Worm (Caenorhabditis elegans): Measurements from ENCODE around the gene slrp-1.

slrp-1 gene

ce11 chrV:13591504-13592174 is 26.0 kb downstream of the slrp-1 start, which contains the start of gene tbcb-1:
tbcb-1 (plus strand) TSS chrV:13592124.
- TF ChIP-seq lin-38 (GFP tag; IDR thresholded peaks at IDR 0.05) (peak; percentile 93), daf-16 (GFP tag; optimal IDR thresholded peaks at IDR 0.05) (no peak), daf-16 (tag; optimal IDR thresholded peaks at IDR 0.05) (no peak), unc-39 (tag; optimal IDR thresholded peaks at IDR 0.05) (no peak), nhr-48 (tag; optimal IDR thresholded peaks at IDR 0.05) (no peak), ces-1 (GFP tag; optimal IDR thresholded peaks at IDR 0.05) (no peak), madf-5 (GFP tag; IDR thresholded peaks at IDR 0.05) (no peak), snpc-4 (tag; optimal IDR thresholded peaks at IDR 0.05) (no peak), nhr-41 (GFP tag; IDR thresholded peaks at IDR 0.05) (no peak), ceh-32 (tag; optimal IDR thresholded peaks at IDR 0.05; ENCODE audit: poor library complexity) (no peak), mes-2 (tag; optimal IDR thresholded peaks at IDR 0.05; ENCODE audit: poor library complexity, severe bottlenecking) (peak; percentile 82), sdz-12 (GFP tag; optimal IDR thresholded peaks at IDR 0.05) (no peak), ztf-11 (tag; optimal IDR thresholded peaks at IDR 0.05) (no peak), Y48G9A.11 (GFP tag; IDR thresholded peaks at IDR 0.05) (no peak), hmg-1.1 (GFP tag; IDR thresholded peaks at IDR 0.05) (no peak), ctbp-1 (GFP tag; IDR thresholded peaks at IDR 0.05) (no peak), Y5F2A.4 (GFP tag; optimal IDR thresholded peaks at IDR 0.05) (no peak), F49E8.2 (tag; optimal IDR thresholded peaks at IDR 0.05; ENCODE audit: borderline replicate concordance) (no peak), php-3 (GFP tag; IDR thresholded peaks at IDR 0.05) (no peak), dmd-8 (GFP tag; IDR thresholded peaks at IDR 0.05) (no peak), daf-8 (GFP tag; IDR thresholded peaks at IDR 0.05) (no peak), nhr-10 (tag; optimal IDR thresholded peaks at IDR 0.05) (no peak), dpl-1 (GFP tag; optimal IDR thresholded peaks at IDR 0.05) (peak; percentile 56), lsy-2 (tag; optimal IDR thresholded peaks at IDR 0.05) (no peak), nhr-237 (tag; optimal IDR thresholded peaks at IDR 0.05) (no peak), skn-1 (tag; optimal IDR thresholded peaks at IDR 0.05) (no peak), mdt-29 (GFP tag; IDR thresholded peaks at IDR 0.05) (no peak), T20F7.1 (GFP tag; optimal IDR thresholded peaks at IDR 0.05) (peak; percentile 46), egl-43 (GFP tag; IDR thresholded peaks at IDR 0.05) (no peak), unc-130 (GFP tag; optimal IDR thresholded peaks at IDR 0.05) (no peak), unc-62 (GFP tag; optimal IDR thresholded peaks at IDR 0.05 in 1 of 2) (peak in 1 of 2 experiments; percentile 53), unc-62 (tag; optimal IDR thresholded peaks at IDR 0.05) (no peak), nhr-11 (tag; optimal IDR thresholded peaks at IDR 0.05) (no peak), lim-7 (GFP tag; IDR thresholded peaks at IDR 0.05) (no peak), spr-3 (GFP tag; optimal IDR thresholded peaks at IDR 0.05) (no peak), nhr-76 (tag; optimal IDR thresholded peaks at IDR 0.05) (no peak), zfp-2 (tag; optimal IDR thresholded peaks at IDR 0.05) (no peak), pha-4 (GFP tag; IDR thresholded peaks at IDR 0.05) (no peak), pha-4 (tag; optimal IDR thresholded peaks at IDR 0.05) (no peak), vab-7 (GFP tag; IDR thresholded peaks at IDR 0.05) (no peak), lin-1 (GFP tag; IDR thresholded peaks at IDR 0.05) (no peak)

ce11 chrV:13593083-13593482 is 27.4 kb downstream of the slrp-1 start, which contains the start of gene F53F4.4:
F53F4.4 (plus strand) TSS chrV:13593383.
- TF ChIP-seq madf-9 (GFP tag; conservative IDR thresholded peaks at IDR 0.05) (no peak), arid-1 (GFP tag; conservative IDR thresholded peaks at IDR 0.05) (no peak), D1046.2 (GFP tag; IDR thresholded peaks at IDR 0.05) (no peak), hif-1 (tag; optimal IDR thresholded peaks at IDR 0.05) (no peak), lin-38 (GFP tag; IDR thresholded peaks at IDR 0.05) (peak; percentile 41), nhr-102 (tag; optimal IDR thresholded peaks at IDR 0.05) (no peak), lsy-2 (tag; optimal IDR thresholded peaks at IDR 0.05) (no peak), aha-1 (tag) (peak; percentile 37), egl-43 (GFP tag; IDR thresholded peaks at IDR 0.05) (peak; percentile 25; the same call in 1 of the 2 replicates), ceh-62 (tag; optimal IDR thresholded peaks at IDR 0.05) (no peak), unc-62 (GFP tag; optimal IDR thresholded peaks at IDR 0.05 in 1 of 2) (peak in 1 of 2 experiments; percentile 32), unc-62 (tag; optimal IDR thresholded peaks at IDR 0.05) (no peak)
